Fruit fly (Drosophila melanogaster) whole organism, embryonic: ENCODE results near the gene rasp.
A peak's percentile ranks its signal among the peaks of the same experiment; 100 is the strongest.

Source experiments
- Antp ChIP-seq: fragments of 200-800 bp; sonication (Bioruptor generic); optimal IDR thresholded peaks from 3 replicates; lab custom pipeline; 2016; ENCODE audit warnings: missing biosample characterization, missing genetic modification characterization
- Bdp1 ChIP-seq: fragments of 200-800 bp; sonication (Bioruptor generic); optimal IDR thresholded peaks from 3 replicates; lab custom pipeline; 2016; ENCODE audit warnings: missing biosample characterization, missing genetic modification characterization
- CG12104 ChIP-seq: fragments of 200-800 bp; sonication (Bioruptor generic); optimal IDR thresholded peaks from 3 replicates; lab custom pipeline; 2016; ENCODE audit warnings: missing biosample characterization, missing genetic modification characterization
- CG12391 ChIP-seq: fragments of 200-800 bp; sonication (Bioruptor generic); optimal IDR thresholded peaks from 3 replicates; lab custom pipeline; 2018; ENCODE audit warnings: missing biosample characterization, mild to moderate bottlenecking, missing genetic modification characterization, moderate library complexity
- CG13287 ChIP-seq: fragments of 200-800 bp; sonication (Bioruptor generic); IDR thresholded peaks from 2 replicates; pipeline ENCODE4 v1.3.6; 2022; ENCODE audit warnings: missing biosample characterization, missing genetic modification characterization; ENCODE audit not compliant: partially characterized antibody
- CG1529 ChIP-seq: fragments of 200-800 bp; sonication (Bioruptor generic); optimal IDR thresholded peaks from 3 replicates; lab custom pipeline; 2018; ENCODE audit warnings: missing biosample characterization, missing genetic modification characterization
- CG15514 ChIP-seq: fragments of 200-800 bp; sonication (Bioruptor generic); optimal IDR thresholded peaks from 3 replicates; lab custom pipeline; 2017; ENCODE audit warnings: missing biosample characterization, missing genetic modification characterization, mild to moderate bottlenecking, moderate library complexity, missing genetic modification reagents
- CG17328 ChIP-seq: fragments of 200-800 bp; sonication (Bioruptor generic); IDR thresholded peaks from 2 replicates; pipeline ENCODE4 v1.3.6; 2022; ENCODE audit warnings: missing biosample characterization, missing genetic modification characterization
- CG17829 ChIP-seq: fragments of 200-800 bp; optimal IDR thresholded peaks from 2 replicates; lab custom pipeline; 2019; ENCODE audit warnings: missing biosample characterization, mild to moderate bottlenecking, missing genetic modification characterization, moderate library complexity
- CG3281 ChIP-seq: fragments of 200-800 bp; sonication (Bioruptor generic); optimal IDR thresholded peaks from 3 replicates; lab custom pipeline; 2017; ENCODE audit warnings: missing biosample characterization, mild to moderate bottlenecking, missing genetic modification characterization
- CG33213 ChIP-seq: fragments of 200-800 bp; sonication (Bioruptor generic); optimal IDR thresholded peaks from 3 replicates; lab custom pipeline; 2016; ENCODE audit warnings: missing biosample characterization, missing genetic modification characterization
- CG33557 ChIP-seq: fragments of 200-800 bp; sonication (Bioruptor generic); optimal IDR thresholded peaks from 2 replicates; lab custom pipeline; 2019; ENCODE audit warnings: missing biosample characterization, mild to moderate bottlenecking, missing genetic modification characterization, moderate library complexity
- CG34224 ChIP-seq: fragments of 200-800 bp; sonication (Bioruptor generic); IDR thresholded peaks from 3 replicates; pipeline ENCODE4 v1.3.6; 2022; ENCODE audit warnings: missing biosample characterization, missing genetic modification characterization; ENCODE audit not compliant: partially characterized antibody
- CG34422 ChIP-seq: fragments of 200-800 bp; sonication (Bioruptor generic); IDR thresholded peaks from 3 replicates; pipeline ENCODE4 v1.3.6; 2022; ENCODE audit warnings: missing biosample characterization, missing genetic modification characterization
- CG3838 ChIP-seq: fragments of 200-800 bp; sonication (Bioruptor generic); optimal IDR thresholded peaks from 3 replicates; lab custom pipeline; 2016; ENCODE audit warnings: missing biosample characterization, missing genetic modification characterization
- CG9215 ChIP-seq: fragments of 200-800 bp; sonication (Bioruptor generic); IDR thresholded peaks from 2 replicates; pipeline ENCODE4 v1.3.6; 2022; ENCODE audit warnings: missing biosample characterization, missing genetic modification characterization
- CG9437 ChIP-seq: fragments of 200-800 bp; sonication (Bioruptor generic); optimal IDR thresholded peaks from 2 replicates; lab custom pipeline; 2018; ENCODE audit warnings: missing biosample characterization, mild to moderate bottlenecking, missing genetic modification characterization
- CG9797 ChIP-seq: fragments of 200-800 bp; sonication (Bioruptor generic); optimal IDR thresholded peaks from 3 replicates; lab custom pipeline; 2018; ENCODE audit warnings: missing biosample characterization, mild to moderate bottlenecking, missing genetic modification characterization
- Deaf1 ChIP-seq: fragments of 200-800 bp; optimal IDR thresholded peaks from 3 replicates; lab custom pipeline; 2019; ENCODE audit warnings: missing biosample characterization, mild to moderate bottlenecking, missing genetic modification characterization, moderate library complexity
- Doc3 ChIP-seq: fragments of 200-800 bp; sonication (Bioruptor generic); IDR thresholded peaks from 3 replicates; pipeline ENCODE4 v1.3.6; 2022; ENCODE audit warnings: missing biosample characterization, missing genetic modification characterization; ENCODE audit not compliant: partially characterized antibody
- Drgx ChIP-seq: fragments of 200-800 bp; sonication (Bioruptor generic); IDR thresholded peaks from 2 replicates; pipeline ENCODE4 v1.3.6; 2022; ENCODE audit warnings: missing biosample characterization, missing genetic modification characterization
- Eip74EF ChIP-seq, 2 experiments: fragments of 200-800 bp in 1 of 2; fragments of >200 bp in 1 of 2; sonication (Bioruptor generic) in 1 of 2; optimal IDR thresholded peaks; 2 replicates each; lab custom pipeline; 2017 to 2019; ENCODE audit warnings: missing biosample characterization in 2 of 2, missing genetic modification characterization in 2 of 2, mild to moderate bottlenecking in 1 of 2, moderate library complexity in 1 of 2
- Fer3 ChIP-seq: fragments of 200-800 bp; sonication (Bioruptor generic); optimal IDR thresholded peaks from 2 replicates; lab custom pipeline; 2018; ENCODE audit warnings: missing biosample characterization, mild to moderate bottlenecking, missing genetic modification characterization, moderate library complexity
- HmgZ ChIP-seq: fragments of 200-800 bp; sonication (Bioruptor generic); optimal IDR thresholded peaks from 2 replicates; lab custom pipeline; 2018; ENCODE audit warnings: missing biosample characterization, mild to moderate bottlenecking, missing genetic modification characterization
- Hmx ChIP-seq: fragments of 200-800 bp; sonication (Bioruptor generic); optimal IDR thresholded peaks from 2 replicates; lab custom pipeline; 2016; ENCODE audit warnings: missing biosample characterization, missing genetic modification characterization
- MTF-1 ChIP-seq: fragments of 200-800 bp; sonication (Bioruptor generic); optimal IDR thresholded peaks from 2 replicates; lab custom pipeline; 2018; ENCODE audit warnings: missing biosample characterization, mild to moderate bottlenecking, missing genetic modification characterization, borderline replicate concordance
- Med ChIP-seq: fragments of 200-800 bp; sonication (Bioruptor generic); peaks from one replicate; lab custom pipeline; 2016; ENCODE audit warnings: missing biosample characterization, missing genetic modification characterization, mild to moderate bottlenecking, inconsistent platforms, moderate library complexity
- Opbp ChIP-seq: fragments of 200-800 bp; sonication (Bioruptor generic); IDR thresholded peaks from 3 replicates; pipeline ENCODE4 v1.3.6; 2022; ENCODE audit warnings: missing biosample characterization, missing genetic modification characterization; ENCODE audit not compliant: partially characterized antibody
- Sox100B ChIP-seq: fragments of 200-800 bp; sonication (Bioruptor generic); optimal IDR thresholded peaks from 3 replicates; lab custom pipeline; 2018; ENCODE audit warnings: missing biosample characterization, mild to moderate bottlenecking, missing genetic modification characterization
- Stat92E ChIP-seq, 3 experiments: fragments of >200 bp in 2 of 3; fragments of 200-800 bp in 1 of 3; sonication (Bioruptor generic) in 1 of 3; optimal IDR thresholded peaks; 2 replicates each; lab custom pipeline; 2017 to 2019; ENCODE audit warnings: missing biosample characterization in 3 of 3, missing genetic modification characterization in 3 of 3, mild to moderate bottlenecking in 1 of 3, moderate library complexity in 1 of 3
- Tbp ChIP-seq: fragments of >200 bp; optimal IDR thresholded peaks from 2 replicates; lab custom pipeline; 2018; ENCODE audit warnings: missing biosample characterization, missing genetic modification characterization
- ap ChIP-seq: fragments of 200-800 bp; sonication (Bioruptor generic); IDR thresholded peaks from 2 replicates; pipeline ENCODE4 v1.3.6; 2022; ENCODE audit warnings: missing biosample characterization, missing genetic modification characterization
- ato ChIP-seq: fragments of 200-800 bp; sonication (Bioruptor generic); IDR thresholded peaks from 2 replicates; pipeline ENCODE4 v1.3.6; 2022; ENCODE audit warnings: missing biosample characterization, missing genetic modification characterization; ENCODE audit not compliant: partially characterized antibody
- bcd ChIP-seq: fragments of 200-800 bp; sonication (Bioruptor generic); optimal IDR thresholded peaks from 2 replicates; lab custom pipeline; 2017; ENCODE audit warnings: missing biosample characterization, mild to moderate bottlenecking, missing genetic modification characterization
- br ChIP-seq: fragments of >200 bp; optimal IDR thresholded peaks from 2 replicates; lab custom pipeline; 2017
- chm ChIP-seq: fragments of 200-800 bp; sonication (Bioruptor generic); IDR thresholded peaks from 2 replicates; pipeline ENCODE4 v1.3.6; 2022; ENCODE audit warnings: missing biosample characterization, missing genetic modification characterization
- dmrt99B ChIP-seq: fragments of 200-800 bp; sonication (Bioruptor generic); optimal IDR thresholded peaks from 2 replicates; lab custom pipeline; 2018; ENCODE audit warnings: missing biosample characterization, mild to moderate bottlenecking, missing genetic modification characterization, moderate library complexity
- dpn ChIP-seq, 2 experiments: fragments of 200-800 bp; sonication (Bioruptor generic); optimal IDR thresholded peaks; 3 replicates each; lab custom pipeline; 2016; ENCODE audit warnings: missing biosample characterization in 2 of 2, missing genetic modification characterization in 2 of 2
- ewg ChIP-seq: fragments of 200-800 bp; sonication (Bioruptor generic); optimal IDR thresholded peaks from 3 replicates; lab custom pipeline; 2017; ENCODE audit warnings: mild to moderate bottlenecking, missing biosample characterization, missing genetic modification reagents, missing genetic modification characterization
- ftz-f1 ChIP-seq: fragments of 200-800 bp; sonication (Bioruptor generic); optimal IDR thresholded peaks from 2 replicates; lab custom pipeline; 2016; ENCODE audit warnings: missing biosample characterization, missing genetic modification characterization
- fu2 ChIP-seq: fragments of 200-800 bp; sonication (Bioruptor generic); optimal IDR thresholded peaks from 2 replicates; lab custom pipeline; 2016; ENCODE audit warnings: missing biosample characterization, missing genetic modification characterization
- gsb ChIP-seq: fragments of 200-800 bp; sonication (Bioruptor generic); IDR thresholded peaks from 2 replicates; pipeline ENCODE4 v1.3.6; 2022; ENCODE audit warnings: missing biosample characterization, missing genetic modification characterization
- jigr1 ChIP-seq: fragments of 200-800 bp; sonication (Bioruptor generic); IDR thresholded peaks from 3 replicates; pipeline ENCODE4 v1.3.6; 2022; ENCODE audit warnings: missing biosample characterization, missing genetic modification characterization
- knrl ChIP-seq: fragments of 200-800 bp; sonication (Bioruptor generic); IDR thresholded peaks from 3 replicates; pipeline ENCODE4 v1.3.6; 2022; ENCODE audit warnings: missing biosample characterization, missing genetic modification characterization; ENCODE audit not compliant: partially characterized antibody
- nmo ChIP-seq: fragments of 200-800 bp; sonication (Bioruptor generic); optimal IDR thresholded peaks from 2 replicates; lab custom pipeline; 2018; ENCODE audit warnings: missing biosample characterization, mild to moderate bottlenecking, missing genetic modification characterization, moderate library complexity
- odd ChIP-seq: fragments of 200-800 bp; sonication (Bioruptor generic); optimal IDR thresholded peaks from 2 replicates; lab custom pipeline; 2017; ENCODE audit warnings: missing biosample characterization, mild to moderate bottlenecking, missing genetic modification characterization
- pho ChIP-seq: fragments of 200-800 bp; sonication (Bioruptor generic); optimal IDR thresholded peaks from 2 replicates; lab custom pipeline; 2016; ENCODE audit warnings: missing biosample characterization, missing genetic modification characterization
- pita ChIP-seq: fragments of 200-800 bp; sonication (Bioruptor generic); optimal IDR thresholded peaks from 2 replicates; lab custom pipeline; 2017; ENCODE audit warnings: missing biosample characterization, mild to moderate bottlenecking, missing genetic modification characterization
- ssp ChIP-seq: fragments of 200-800 bp; sonication (Bioruptor generic); IDR thresholded peaks from 2 replicates; pipeline ENCODE4 v1.3.6; 2022; ENCODE audit warnings: missing biosample characterization, missing genetic modification characterization
- usp ChIP-seq: fragments of >200 bp; optimal IDR thresholded peaks from 2 replicates; lab custom pipeline; 2017; ENCODE audit warnings: missing biosample characterization, missing genetic modification characterization

Gene rasp

DNA sequence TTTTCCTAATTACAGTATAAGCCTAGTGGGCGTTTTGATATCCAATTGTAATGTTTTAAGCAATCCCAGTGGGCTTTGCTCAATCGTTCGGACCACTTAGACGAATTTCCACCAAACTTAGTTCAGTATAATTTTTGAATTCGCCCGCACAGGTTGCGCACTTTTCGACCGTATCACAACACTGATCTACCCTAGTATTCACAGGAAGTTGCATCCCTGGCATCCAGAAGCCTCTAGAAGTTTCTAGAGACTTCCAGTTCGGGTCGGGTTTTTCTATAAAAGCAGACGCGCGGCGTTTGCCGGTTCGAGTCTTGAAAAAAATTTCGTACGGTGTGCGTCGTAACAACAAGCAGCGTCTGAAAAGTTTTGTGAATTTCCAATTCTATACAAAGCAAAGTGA lies 30.9 kb downstream of the rasp start, which contains the start of gene Hsp83 (continued):
- TF ChIP-seq knrl (GFP tag; lab: Robert Waterston, UW) (no peak), ftz-f1 (GFP tag; lab: Kevin White, UChicago) (peak; percentile 80), dpn (GFP tag; optimal IDR thresholded peaks at IDR 0.05; lab: Kevin White, UChicago) (peak; percentile 85 to 94), Deaf1 (tag; lab: Kevin White, UChicago) (peak; percentile 80), dmrt99B (tag; lab: Kevin White, UChicago) (peak; percentile 88), HmgZ (peak; percentile 97), fu2 (GFP tag; lab: Kevin White, UChicago) (peak; percentile 86), nmo (GFP tag; lab: Kevin White, UChicago) (peak; percentile 79), CG17328 (GFP tag; lab: Robert Waterston, UW) (peak; percentile 96), Antp (GFP tag; lab: Kevin White, UChicago) (peak; percentile 90), CG33557 (GFP tag; lab: Kevin White, UChicago) (peak; percentile 95), br (no peak), CG13287 (GFP tag; lab: Robert Waterston, UW) (no peak), pho (GFP tag; lab: Kevin White, UChicago) (peak; percentile 93), chm (GFP tag; lab: Robert Waterston, UW) (peak; percentile 99), CG15514 (no peak), Doc3 (GFP tag; lab: Robert Waterston, UW) (no peak), Stat92E (GFP tag; optimal IDR thresholded peaks at IDR 0.05; lab: Kevin White, UChicago) (peak in 1 of 3 experiments; percentile 84), Bdp1 (GFP tag; lab: Kevin White, UChicago) (peak; percentile 89), ewg (GFP tag; lab: Kevin White, UChicago) (peak; percentile 88), CG17829 (tag; lab: Kevin White, UChicago) (peak; percentile 90), CG33213 (GFP tag; lab: Kevin White, UChicago) (peak; percentile 98), usp (no peak), CG3281 (peak; percentile 99), CG1529 (GFP tag; lab: Kevin White, UChicago) (peak; percentile 95), CG9215 (GFP tag; lab: Robert Waterston, UW) (peak; percentile 60), Tbp (no peak), CG34224 (GFP tag; lab: Robert Waterston, UW) (no peak; the same call in 1 of the 3 replicates), CG9437 (GFP tag; lab: Kevin White, UChicago) (peak; percentile 91), bcd (GFP tag; lab: Kevin White, UChicago) (peak; percentile 96), Hmx (GFP tag; lab: Kevin White, UChicago) (peak; percentile 39), jigr1 (GFP tag; lab: Robert Waterston, UW) (no peak), CG9797 (peak; percentile 76), Sox100B (peak; percentile 94), ssp (GFP tag; lab: Robert Waterston, UW) (peak; percentile 65), Med (GFP tag; lab: Kevin White, UChicago) (peak; percentile 100), ap (GFP tag; lab: Robert Waterston, UW) (peak; percentile 88), Opbp (GFP tag; lab: Robert Waterston, UW) (peak; percentile 57; the same call in 2 of the 3 replicates), ato (GFP tag; lab: Robert Waterston, UW) (no peak), Drgx (GFP tag; lab: Robert Waterston, UW) (peak; percentile 87), pita (GFP tag; lab: Kevin White, UChicago) (peak; percentile 6), Fer3 (tag; lab: Kevin White, UChicago) (peak; percentile 98), CG12104 (GFP tag; lab: Kevin White, UChicago) (peak; percentile 96), gsb (GFP tag; lab: Robert Waterston, UW) (peak; percentile 83), MTF-1 (GFP tag; lab: Kevin White, UChicago) (peak; percentile 99), CG12391 (peak; percentile 95), Eip74EF (GFP tag; optimal IDR thresholded peaks at IDR 0.05; lab: Kevin White, UChicago) (peak in 1 of 2 experiments; percentile 88), CG34422 (peak; percentile 92), odd (GFP tag; lab: Kevin White, UChicago) (peak; percentile 99), CG3838 (GFP tag; lab: Kevin White, UChicago) (peak; percentile 52)
